Worm (Caenorhabditis elegans): Measurements from ENCODE around the gene srw-100.

DNA sequence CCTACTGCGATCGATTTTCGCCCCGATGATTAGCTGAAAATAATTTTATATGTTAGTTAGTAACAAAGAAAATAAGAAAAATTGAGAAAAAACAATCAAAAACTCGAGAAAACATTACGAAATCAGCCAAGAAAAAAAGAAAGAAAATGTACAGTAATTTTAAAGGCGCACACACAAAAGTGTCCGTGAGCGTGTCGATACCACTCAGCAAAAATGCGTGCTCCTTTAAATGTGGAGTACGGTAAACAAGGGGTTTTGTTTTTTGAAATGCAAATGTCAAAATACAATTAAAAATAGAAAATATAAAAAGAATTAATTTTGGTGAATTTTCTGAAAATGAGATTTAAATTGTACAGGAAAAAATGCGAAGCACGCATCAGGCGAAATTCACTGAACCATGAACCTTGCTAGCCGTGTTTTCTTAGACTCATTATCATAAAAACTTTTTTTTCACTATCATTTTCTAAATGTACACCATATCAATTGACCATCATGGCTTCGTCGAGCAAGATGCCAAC, 9.4 kb upstream of the srw-100 start, which contains the start of gene srw-90:
- TF ChIP-seq W03F9.2 (tag; optimal IDR thresholded peaks at IDR 0.05) (no peak), him-1 (tag; optimal IDR thresholded peaks at IDR 0.05) (no peak), dao-5 (tag; optimal IDR thresholded peaks at IDR 0.05) (no peak)

Data from whole organism, L4/young adult.